Worm (Caenorhabditis elegans): Measurements from ENCODE around the gene Y32G9A.3.

Y32G9A.3 gene

DNA sequence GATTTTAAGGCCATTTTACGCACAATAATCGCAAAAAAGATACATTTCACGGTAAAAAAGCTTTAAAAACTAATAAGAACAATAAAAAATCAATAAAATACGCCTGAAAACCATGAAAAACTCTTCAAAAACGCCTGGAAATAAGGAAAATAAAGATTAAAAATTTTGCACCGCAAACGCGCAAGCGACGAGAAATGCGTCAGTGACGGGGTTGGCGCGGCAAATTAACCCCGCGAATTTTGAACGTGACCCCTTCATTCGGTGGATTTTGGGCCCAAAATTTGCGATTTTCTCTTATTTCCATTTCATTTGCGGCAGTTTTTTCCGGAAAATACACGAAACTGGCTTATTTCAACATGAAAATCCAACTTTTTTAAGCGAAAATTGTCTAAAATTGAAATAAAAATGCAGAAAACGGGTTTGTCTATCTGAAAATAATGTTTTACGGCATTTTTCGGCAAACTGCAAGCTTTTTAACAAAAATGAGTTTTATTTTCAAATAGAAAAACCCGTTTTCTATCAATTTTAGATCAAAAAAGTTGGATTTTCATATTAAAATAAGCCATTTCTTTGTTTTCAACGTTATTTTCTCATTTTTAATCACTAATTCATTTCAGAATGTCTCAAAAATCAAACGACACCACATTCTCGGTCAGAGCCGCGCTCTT, 42.5 kb upstream of the Y32G9A.3 start, which contains the start of gene knl-3 (continued):
- TF ChIP-seq mdl-1 (tag; optimal IDR thresholded peaks at IDR 0.05), result peak in 1 of 2 experiments; percentile 84
- TF ChIP-seq F16B12.6 (tag; optimal IDR thresholded peaks at IDR 0.05), result peak; percentile 65
- peak; percentile 96 for TF ChIP-seq mep-1 (tag; optimal IDR thresholded peaks at IDR 0.05)
- TF ChIP-seq lsy-2 (tag; optimal IDR thresholded peaks at IDR 0.05), result peak; percentile 91
- TF ChIP-seq ama-1 (optimal IDR thresholded peaks at IDR 0.05), result no peak
- peak; percentile 95 for TF ChIP-seq rnt-1 (tag; optimal IDR thresholded peaks at IDR 0.05)
- TF ChIP-seq nhr-85 (tag), result peak; percentile 92
- peak; percentile 40 for TF ChIP-seq ceh-90 (tag; optimal IDR thresholded peaks at IDR 0.05)
- peak; percentile 93 for TF ChIP-seq nhr-47 (tag; optimal IDR thresholded peaks at IDR 0.05)
- TF ChIP-seq tlp-1 (tag; optimal IDR thresholded peaks at IDR 0.05), result no peak
- TF ChIP-seq blmp-1 (tag; optimal IDR thresholded peaks at IDR 0.05), result peak; percentile 52
- TF ChIP-seq vab-15 (tag; optimal IDR thresholded peaks at IDR 0.05), result peak; percentile 45
- TF ChIP-seq alr-1 (tag; optimal IDR thresholded peaks at IDR 0.05; ENCODE audit: borderline replicate concordance), result no peak
- peak; percentile 81 for TF ChIP-seq ceh-8 (GFP tag; optimal IDR thresholded peaks at IDR 0.05)
- peak; percentile 74 for TF ChIP-seq jun-1 (tag; optimal IDR thresholded peaks at IDR 0.05)
- TF ChIP-seq efl-1 (optimal IDR thresholded peaks at IDR 0.05), result peak; percentile 92 to 97
- TF ChIP-seq efl-1 (GFP tag; optimal IDR thresholded peaks at IDR 0.05 in 1 of 2), result peak; percentile 97 to 100
- peak; percentile 54 for TF ChIP-seq ztf-4 (tag; optimal IDR thresholded peaks at IDR 0.05)
- peak; percentile 40 for TF ChIP-seq fkh-4 (tag; optimal IDR thresholded peaks at IDR 0.05; ENCODE audit: borderline replicate concordance)
- peak; percentile 85 for TF ChIP-seq C16A3.4 (tag; optimal IDR thresholded peaks at IDR 0.05)
- peak; percentile 76 for TF ChIP-seq nhr-77 (tag; optimal IDR thresholded peaks at IDR 0.05)
- TF ChIP-seq nhr-20 (tag; optimal IDR thresholded peaks at IDR 0.05), result peak; percentile 89
- TF ChIP-seq unc-86 (tag; optimal IDR thresholded peaks at IDR 0.05), result peak; percentile 84
- TF ChIP-seq nhr-237 (tag; optimal IDR thresholded peaks at IDR 0.05), result peak; percentile 42
- peak; percentile 89 for TF ChIP-seq dsc-1 (tag; optimal IDR thresholded peaks at IDR 0.05)
- peak; percentile 88 for TF ChIP-seq nhr-90 (tag; optimal IDR thresholded peaks at IDR 0.05; ENCODE audit: poor library complexity)
- TF ChIP-seq unc-30 (tag; optimal IDR thresholded peaks at IDR 0.05), result no peak
- TF ChIP-seq nhr-28 (tag; optimal IDR thresholded peaks at IDR 0.05), result no peak
- TF ChIP-seq elt-2 (tag; optimal IDR thresholded peaks at IDR 0.05), result peak; percentile 58
- TF ChIP-seq lin-15B (tag; optimal IDR thresholded peaks at IDR 0.05), result peak; percentile 89
- peak; percentile 97 to 98 (median 98) for TF ChIP-seq dpl-1 (GFP tag; optimal IDR thresholded peaks at IDR 0.05)
- TF ChIP-seq pag-3 (tag; optimal IDR thresholded peaks at IDR 0.05; ENCODE audit: borderline replicate concordance, insufficient read depth), result no peak
- peak; percentile 90 for TF ChIP-seq swsn-7 (tag; optimal IDR thresholded peaks at IDR 0.05)
- peak; percentile 85 for TF ChIP-seq fkh-8 (tag; optimal IDR thresholded peaks at IDR 0.05)
- TF ChIP-seq lin-13 (GFP tag; optimal IDR thresholded peaks at IDR 0.05), result peak; percentile 78
- peak; percentile 52 for TF ChIP-seq ceh-88 (GFP tag; IDR thresholded peaks at IDR 0.05)
- no peak for TF ChIP-seq lir-3 (tag; optimal IDR thresholded peaks at IDR 0.05; ENCODE audit: poor library complexity)
- TF ChIP-seq aha-1 (tag; optimal IDR thresholded peaks at IDR 0.05), result peak; percentile 55
- TF ChIP-seq tbx-2 (tag; optimal IDR thresholded peaks at IDR 0.05), result peak; percentile 90
- TF ChIP-seq egl-13 (tag; optimal IDR thresholded peaks at IDR 0.05), result peak; percentile 77
- TF ChIP-seq C34B4.2 (tag; optimal IDR thresholded peaks at IDR 0.05), result no peak
- no peak for TF ChIP-seq mef-2 (tag; optimal IDR thresholded peaks at IDR 0.05)
- TF ChIP-seq sox-4 (tag; optimal IDR thresholded peaks at IDR 0.05), result peak; percentile 60
- TF ChIP-seq Y116A8C.19 (tag; optimal IDR thresholded peaks at IDR 0.05; ENCODE audit: borderline replicate concordance), result no peak
- TF ChIP-seq snu-23 (GFP tag; optimal IDR thresholded peaks at IDR 0.05), result peak; percentile 93
- peak; percentile 54 for TF ChIP-seq sup-37 (GFP tag; optimal IDR thresholded peaks at IDR 0.05)
- peak; percentile 38; the same call in 1 of the 2 replicates for TF ChIP-seq unc-98 (GFP tag; IDR thresholded peaks at IDR 0.05)
- TF ChIP-seq hlh-4 (tag; optimal IDR thresholded peaks at IDR 0.05), result no peak
- TF ChIP-seq nhr-19 (GFP tag; conservative IDR thresholded peaks at IDR 0.05), result peak; percentile 91
- peak; percentile 88 for TF ChIP-seq grh-1 (GFP tag; IDR thresholded peaks at IDR 0.05)
- no peak for TF ChIP-seq ceh-63 (GFP tag; optimal IDR thresholded peaks at IDR 0.05)
- TF ChIP-seq xbp-1 (tag; optimal IDR thresholded peaks at IDR 0.05), result peak; percentile 86

All from whole organism, L1 larva.